Fruit fly (Drosophila melanogaster): ENCODE measurements around the gene CG6231.

dm6 chr3R:19581829-19582228, 50.7 kb downstream of the CG6231 start:
- no peak for TF ChIP-seq psq (optimal IDR thresholded peaks at IDR 0.05)
- no peak for TF ChIP-seq insv (optimal IDR thresholded peaks at IDR 0.05)

Measured in Kc167 (cell line).